Worm (Caenorhabditis elegans) whole organism, mixed stage, embryonic: ENCODE results near the gene C47E12.13.

Source experiments
- ces-1 ChIP-seq: fragments of 150-350 bp; optimal IDR thresholded peaks from 2 replicates; lab custom pipeline; 2014; ENCODE audit warnings: missing biosample characterization, missing genetic modification reagents, missing genetic modification characterization
- elt-1 ChIP-seq: sonication (generic microtip); optimal IDR thresholded peaks from 2 replicates; lab custom pipeline; 2017; ENCODE audit warnings: missing genetic modification characterization, mild to moderate bottlenecking, missing compliant biosample characterization, antibody characterized with exemption, moderate library complexity, borderline replicate concordance; ENCODE audit not compliant: insufficient read depth
- elt-3 ChIP-seq: fragments of 150-350 bp; optimal IDR thresholded peaks from 2 replicates; lab custom pipeline; 2014; ENCODE audit warnings: missing biosample characterization, missing genetic modification characterization
- lin-32 ChIP-seq: fragments of 200-800 bp; sonication (Bioruptor generic); optimal IDR thresholded peaks from 2 replicates; lab custom pipeline; 2018; ENCODE audit warnings: mild to moderate bottlenecking, missing genetic modification characterization, missing compliant biosample characterization
- unc-62 ChIP-seq: fragments of 150-350 bp; optimal IDR thresholded peaks from 2 replicates; lab custom pipeline; 2014; ENCODE audit warnings: missing biosample characterization, missing genetic modification reagents, missing genetic modification characterization
- ztf-11 ChIP-seq: fragments of 150-350 bp; optimal IDR thresholded peaks from 2 replicates; lab custom pipeline; 2014; ENCODE audit warnings: missing biosample characterization, missing genetic modification characterization

- TF ChIP-seq elt-1 (tag; lab: Kevin White, UChicago) (no peak), lin-32 (GFP tag; lab: Kevin White, UChicago) (no peak), ztf-11 (no peak), ces-1 (GFP tag; lab: Kevin White, UChicago) (no peak), unc-62 (GFP tag; lab: Kevin White, UChicago) (no peak), elt-3 (tag; lab: Kevin White, UChicago) (no peak)
Measured at ce11 chrIV:10056138-10056537, 49.4 kb upstream of the C47E12.13 start, which contains the start of gene T04B2.7.
